Fruit fly (Drosophila melanogaster): ENCODE data around the gene CG2656.

Gene CG2656

dm6 chr3R:7131260-7131659 lies 13.3 kb upstream of the CG2656 start, which contains the start of gene CG31493:
TSS of gene CG31493 (plus strand) at chr3R:7131560.
- TF ChIP-seq rgr (GFP tag; optimal IDR thresholded peaks at IDR 0.05) (no peak), br (GFP tag; optimal IDR thresholded peaks at IDR 0.05) (no peak)

- TF ChIP-seq Jra (GFP tag; optimal IDR thresholded peaks at IDR 0.05) = no peak
Measured at dm6 chr3R:7134715-7135505, 9.6 kb upstream of the CG2656 start.

- no peak for TF ChIP-seq Hr83 (GFP tag; optimal IDR thresholded peaks at IDR 0.05; ENCODE audit: poor library complexity, severe bottlenecking)
- no peak for TF ChIP-seq Hr78 (GFP tag; optimal IDR thresholded peaks at IDR 0.05)
- TF ChIP-seq HLH106 (tag; optimal IDR thresholded peaks at IDR 0.05) = no peak
- TF ChIP-seq Rel (GFP tag; optimal IDR thresholded peaks at IDR 0.05) = no peak
- TF ChIP-seq Rel (tag; optimal IDR thresholded peaks at IDR 0.05) = no peak
- no peak for TF ChIP-seq sv (GFP tag; optimal IDR thresholded peaks at IDR 0.05)
- TF ChIP-seq jim (GFP tag; optimal IDR thresholded peaks at IDR 0.05) = no peak
- TF ChIP-seq foxo (GFP tag; optimal IDR thresholded peaks at IDR 0.05) = no peak
- no peak for TF ChIP-seq Jra (GFP tag; optimal IDR thresholded peaks at IDR 0.05)
- no peak for TF ChIP-seq woc (GFP tag; optimal IDR thresholded peaks at IDR 0.05)
- no peak for TF ChIP-seq CrebA (GFP tag; optimal IDR thresholded peaks at IDR 0.05; ENCODE audit: borderline replicate concordance)
- TF ChIP-seq dmrt93B (GFP tag; optimal IDR thresholded peaks at IDR 0.05) = no peak
- no peak for TF ChIP-seq Sp1 (GFP tag; optimal IDR thresholded peaks at IDR 0.05)
- TF ChIP-seq GATAd (GFP tag; optimal IDR thresholded peaks at IDR 0.05) = no peak
Measured at dm6 chr3R:7135881-7136280, 8.6 kb upstream of the CG2656 start, which contains the start of gene Fer1. TSS of gene Fer1 (plus strand) at chr3R:7136206.

dm6 chr3R:7137207-7137606 lies 7.3 kb upstream of the CG2656 start:
- TF ChIP-seq woc (GFP tag; optimal IDR thresholded peaks at IDR 0.05) = no peak

dm6 chr3R:7138058-7138457 lies 6.5 kb upstream of the CG2656 start:
- TF ChIP-seq Hnf4 (GFP tag; optimal IDR thresholded peaks at IDR 0.05) (no peak), dmrt93B (GFP tag; optimal IDR thresholded peaks at IDR 0.05) (no peak), psq (GFP tag; optimal IDR thresholded peaks at IDR 0.05) (no peak), jim (GFP tag; optimal IDR thresholded peaks at IDR 0.05) (no peak)

dm6 chr3R:7139188-7140038 lies 5.1 kb upstream of the CG2656 start:
- TF ChIP-seq N (GFP tag; optimal IDR thresholded peaks at IDR 0.05) (no peak), psq (GFP tag; optimal IDR thresholded peaks at IDR 0.05) (no peak), Hr83 (GFP tag; optimal IDR thresholded peaks at IDR 0.05; ENCODE audit: poor library complexity, severe bottlenecking) (no peak), h (GFP tag; optimal IDR thresholded peaks at IDR 0.05) (no peak), Rel (GFP tag; optimal IDR thresholded peaks at IDR 0.05) (no peak), Rel (tag; optimal IDR thresholded peaks at IDR 0.05) (no peak), fru (GFP tag; optimal IDR thresholded peaks at IDR 0.05) (no peak), dmrt93B (GFP tag; optimal IDR thresholded peaks at IDR 0.05) (no peak), Dif (GFP tag; optimal IDR thresholded peaks at IDR 0.05; ENCODE audit: partially characterized antibody) (no peak), CG9705 (GFP tag; optimal IDR thresholded peaks at IDR 0.05) (no peak), pan (optimal IDR thresholded peaks at IDR 0.05) (no peak), Jra (GFP tag; optimal IDR thresholded peaks at IDR 0.05) (no peak), ey (GFP tag; optimal IDR thresholded peaks at IDR 0.05) (no peak), CrebA (GFP tag; optimal IDR thresholded peaks at IDR 0.05; ENCODE audit: borderline replicate concordance) (no peak), lola (GFP tag; optimal IDR thresholded peaks at IDR 0.05) (no peak), rgr (GFP tag; optimal IDR thresholded peaks at IDR 0.05) (no peak)

All from whole organism, wandering third instar larva.